Fruit fly (Drosophila melanogaster) whole organism, pupa: ENCODE data around the gene CG31637.

ENCODE experiments used
- CG10348 ChIP-seq: fragments of 200-800 bp; sonication (Bioruptor generic); IDR thresholded peaks from 2 replicates; pipeline ENCODE4 v1.3.6; 2022; ENCODE audit warnings: missing biosample characterization, missing genetic modification characterization
- CG14655 ChIP-seq: fragments of 200-800 bp; sonication (Bioruptor generic); optimal IDR thresholded peaks from 3 replicates; lab custom pipeline; 2017; ENCODE audit warnings: mild to moderate bottlenecking, missing biosample characterization, missing genetic modification reagents, missing genetic modification characterization
- CG15710 ChIP-seq: fragments of 200-800 bp; sonication (Bioruptor generic); optimal IDR thresholded peaks from 2 replicates; lab custom pipeline; 2018; ENCODE audit warnings: missing biosample characterization, mild to moderate bottlenecking, missing genetic modification characterization, moderate library complexity
- CG17806 ChIP-seq: fragments of 200-800 bp; sonication (Bioruptor generic); optimal IDR thresholded peaks from 2 replicates; lab custom pipeline; 2018; ENCODE audit warnings: missing biosample characterization, mild to moderate bottlenecking, missing genetic modification characterization, moderate library complexity
- CG8159 ChIP-seq: fragments of 200-800 bp; sonication (Bioruptor generic); optimal IDR thresholded peaks from 3 replicates; lab custom pipeline; 2018; ENCODE audit warnings: missing biosample characterization, mild to moderate bottlenecking, missing genetic modification characterization, moderate library complexity
- CG8301 ChIP-seq: fragments of 200-800 bp; sonication (Bioruptor generic); optimal IDR thresholded peaks from 2 replicates; lab custom pipeline; 2018; ENCODE audit warnings: missing biosample characterization, mild to moderate bottlenecking, missing genetic modification characterization
- CG9948 ChIP-seq: fragments of 200-800 bp; sonication (Bioruptor generic); optimal IDR thresholded peaks from 2 replicates; lab custom pipeline; 2018; ENCODE audit warnings: missing biosample characterization, mild to moderate bottlenecking, missing genetic modification characterization, moderate library complexity
- D1 ChIP-seq: fragments of 200-800 bp; sonication (Bioruptor generic); optimal IDR thresholded peaks from 2 replicates; lab custom pipeline; 2018; ENCODE audit warnings: missing biosample characterization, mild to moderate bottlenecking, missing genetic modification characterization, moderate library complexity
- EcR ChIP-seq: fragments of 200-800 bp; sonication (Bioruptor generic); optimal IDR thresholded peaks from 3 replicates; lab custom pipeline; 2019; ENCODE audit warnings: missing biosample characterization, missing genetic modification characterization, mild to moderate bottlenecking, moderate library complexity, missing genetic modification reagents
- Ets98B ChIP-seq: fragments of 200-800 bp; sonication (Bioruptor generic); IDR thresholded peaks from 2 replicates; pipeline ENCODE4 v1.3.6; 2022; ENCODE audit warnings: missing biosample characterization, missing genetic modification characterization
- Pif1A ChIP-seq: fragments of 200-800 bp; sonication (Bioruptor generic); optimal IDR thresholded peaks from 3 replicates; lab custom pipeline; 2016; ENCODE audit warnings: missing biosample characterization, missing genetic modification characterization
- fd96Ca ChIP-seq: fragments of 200-800 bp; sonication (Bioruptor generic); IDR thresholded peaks from 3 replicates; pipeline ENCODE4 v1.3.6; 2022; ENCODE audit warnings: missing biosample characterization, missing genetic modification characterization
- gl ChIP-seq: fragments of 200-800 bp; sonication (Bioruptor generic); optimal IDR thresholded peaks from 2 replicates; lab custom pipeline; 2018; ENCODE audit warnings: missing biosample characterization, mild to moderate bottlenecking, missing genetic modification characterization
- rn ChIP-seq: fragments of 200-800 bp; sonication (Bioruptor generic); IDR thresholded peaks from 2 replicates; pipeline ENCODE4 v1.3.6; 2022; ENCODE audit warnings: missing biosample characterization, missing genetic modification characterization

DNA sequence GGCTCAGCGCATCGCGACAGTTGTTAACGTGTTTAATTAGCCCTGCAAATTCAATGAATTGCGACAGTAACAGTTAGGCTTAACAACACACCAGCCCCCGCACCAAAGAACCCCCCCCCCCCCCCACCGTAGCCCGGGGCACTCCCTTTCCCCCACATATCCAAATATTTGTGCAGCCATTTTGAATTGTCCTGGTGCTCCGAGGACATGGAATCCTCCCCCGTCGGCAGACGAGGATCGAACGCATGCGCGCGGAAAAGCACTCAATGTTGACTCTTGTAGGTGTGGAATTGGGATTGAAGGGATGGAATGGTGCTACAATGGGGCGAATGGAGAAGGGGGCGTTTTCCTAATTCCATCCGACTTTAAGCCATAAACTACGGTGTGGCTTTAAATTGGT lies 49.5 kb downstream of the CG31637 start:
- no peak for TF ChIP-seq D1
- no peak for TF ChIP-seq Ets98B
- no peak for TF ChIP-seq CG15710 (tag; lab: Kevin White, UChicago)
- no peak for TF ChIP-seq gl
- no peak for TF ChIP-seq CG9948 (tag; lab: Kevin White, UChicago)
- TF ChIP-seq Pif1A (GFP tag; lab: Kevin White, UChicago), result no peak
- TF ChIP-seq CG17806 (tag; lab: Kevin White, UChicago), result no peak
- TF ChIP-seq fd96Ca, result no peak
- no peak for TF ChIP-seq EcR
- no peak for TF ChIP-seq CG10348
- TF ChIP-seq CG14655 (GFP tag; lab: Kevin White, UChicago), result no peak
- TF ChIP-seq rn (GFP tag; lab: Robert Waterston, UW), result no peak
- no peak for TF ChIP-seq CG8159 (tag; lab: Kevin White, UChicago)
- TF ChIP-seq CG8301 (tag; lab: Kevin White, UChicago), result no peak
